Fruit fly (Drosophila melanogaster): ENCODE data around the gene CenG1A.

CenG1A gene

dm6 chr2L:13909033-13909432 lies 73.7 kb downstream of the CenG1A start, which contains the start of gene Ance-2:
TSS of gene Ance-2 (plus strand) at chr2L:13909333.
- TF ChIP-seq schlank (tag; optimal IDR thresholded peaks at IDR 0.05) (no peak), CG6765 (GFP tag; optimal IDR thresholded peaks at IDR 0.05) (no peak), HLHmδ (GFP tag; optimal IDR thresholded peaks at IDR 0.05) (no peak), CG10979 (tag; optimal IDR thresholded peaks at IDR 0.05) (no peak), D19A (tag; optimal IDR thresholded peaks at IDR 0.05) (no peak), CG17328 (GFP tag; IDR thresholded peaks at IDR 0.05) (no peak), Dref (GFP tag; IDR thresholded peaks at IDR 0.05) (no peak), unpg (GFP tag; optimal IDR thresholded peaks at IDR 0.05) (no peak), CG9215 (GFP tag; IDR thresholded peaks at IDR 0.05) (no peak), CG30020 (tag; optimal IDR thresholded peaks at IDR 0.05) (no peak), CG10462 (GFP tag; optimal IDR thresholded peaks at IDR 0.05) (no peak)

- TF ChIP-seq bcd (GFP tag; optimal IDR thresholded peaks at IDR 0.05) (no peak), CG12299 (tag; optimal IDR thresholded peaks at IDR 0.05) (no peak), Camta (GFP tag; optimal IDR thresholded peaks at IDR 0.05) (no peak), fd96Cb (tag; optimal IDR thresholded peaks at IDR 0.05) (no peak), MBD-R2 (GFP tag; IDR thresholded peaks at IDR 0.05) (no peak), hb (GFP tag; IDR thresholded peaks at IDR 0.05; ENCODE audit: partially characterized antibody) (no peak), CG3163 (GFP tag; optimal IDR thresholded peaks at IDR 0.05) (no peak), NFAT (GFP tag; IDR thresholded peaks at IDR 0.05) (no peak), amos (GFP tag; IDR thresholded peaks at IDR 0.05; ENCODE audit: partially characterized antibody) (peak; percentile 42; the same call in 1 of the 2 replicates), CG10654 (GFP tag; optimal IDR thresholded peaks at IDR 0.05) (no peak), Hr39 (optimal IDR thresholded peaks at IDR 0.05) (no peak), cad (GFP tag; optimal IDR thresholded peaks at IDR 0.05) (no peak), klu (GFP tag; IDR thresholded peaks at IDR 0.05) (no peak), Ssrp (tag; optimal IDR thresholded peaks at IDR 0.05) (no peak), ac (GFP tag; optimal IDR thresholded peaks at IDR 0.05) (no peak), h (optimal IDR thresholded peaks at IDR 0.05) (no peak), CG1792 (GFP tag; optimal IDR thresholded peaks at IDR 0.05) (no peak), CG6683 (GFP tag; optimal IDR thresholded peaks at IDR 0.05) (no peak), E2f2 (GFP tag; IDR thresholded peaks at IDR 0.05) (no peak), wor (GFP tag; IDR thresholded peaks at IDR 0.05) (no peak), bigmax (GFP tag; optimal IDR thresholded peaks at IDR 0.05) (no peak), CG9797 (GFP tag; optimal IDR thresholded peaks at IDR 0.05) (no peak), sqz (GFP tag; optimal IDR thresholded peaks at IDR 0.05) (no peak), CG16813 (GFP tag; IDR thresholded peaks at IDR 0.05; ENCODE audit: partially characterized antibody) (peak; percentile 30; the same call in 1 of the 3 replicates), CG5953 (GFP tag; IDR thresholded peaks at IDR 0.05) (no peak), Sry-β (GFP tag; optimal IDR thresholded peaks at IDR 0.05) (no peak), HHEX (GFP tag; optimal IDR thresholded peaks at IDR 0.05) (no peak), CG11085 (GFP tag; IDR thresholded peaks at IDR 0.05) (no peak), Tbp (GFP tag; optimal IDR thresholded peaks at IDR 0.05) (no peak), wdn (GFP tag; IDR thresholded peaks at IDR 0.05) (no peak), fu2 (GFP tag; optimal IDR thresholded peaks at IDR 0.05) (no peak), H15 (GFP tag; IDR thresholded peaks at IDR 0.05) (no peak), salm (tag; optimal IDR thresholded peaks at IDR 0.05) (no peak), Hsf (GFP tag; optimal IDR thresholded peaks at IDR 0.05) (no peak), ap (GFP tag; IDR thresholded peaks at IDR 0.05) (no peak), disco-r (GFP tag; optimal IDR thresholded peaks at IDR 0.05) (no peak), dmrt11E (tag; optimal IDR thresholded peaks at IDR 0.05) (no peak), grn (GFP tag; optimal IDR thresholded peaks at IDR 0.05) (no peak), gce (GFP tag; IDR thresholded peaks at IDR 0.05) (no peak), CG7372 (GFP tag; IDR thresholded peaks at IDR 0.05) (no peak), CG14860 (GFP tag; IDR thresholded peaks at IDR 0.05; ENCODE audit: partially characterized antibody) (peak; percentile 30; the same call in 1 of the 3 replicates), Oaz (GFP tag; IDR thresholded peaks at IDR 0.05) (no peak)
Measured at dm6 chr2L:13911783-13912182, 76.4 kb downstream of the CenG1A start, which contains the start of gene Acyp. TSS of gene Acyp (plus strand) at chr2L:13912083.

Data from whole organism, embryonic.